Worm (Caenorhabditis elegans) whole organism, midembryonic: ENCODE measurements around the gene vab-15.
A peak's percentile ranks its signal among the peaks of the same experiment; 100 is the strongest.

Experiments
- T22C8.4 ChIP-seq: fragments of 200-800 bp; sonication (Bioruptor generic); IDR thresholded peaks from 2 replicates; pipeline ENCODE4 v1.3.6; 2022; ENCODE audit warnings: missing genetic modification characterization, missing compliant biosample characterization
- cog-1 ChIP-seq: sonication (generic microtip); optimal IDR thresholded peaks from 2 replicates; lab custom pipeline; 2016; ENCODE audit warnings: missing genetic modification characterization, missing compliant biosample characterization
- flt-1 ChIP-seq: fragments of 200-800 bp; sonication (Bioruptor generic); IDR thresholded peaks from 2 replicates; pipeline ENCODE4 v1.3.6; 2022; ENCODE audit warnings: missing genetic modification characterization, missing compliant biosample characterization
- klf-2 ChIP-seq: fragments of 200-800 bp; sonication (Bioruptor generic); conservative IDR thresholded peaks from 2 replicates; pipeline ENCODE4 v1.3.6; 2022; ENCODE audit warnings: missing genetic modification reagents, missing genetic modification characterization, missing compliant biosample characterization
- med-1 ChIP-seq: sonication (generic microtip); optimal IDR thresholded peaks from 2 replicates; lab custom pipeline; 2017; ENCODE audit warnings: missing genetic modification characterization, mild to moderate bottlenecking, missing compliant biosample characterization, antibody characterized with exemption, missing genetic modification reagents; ENCODE audit not compliant: insufficient read depth
- ref-1 ChIP-seq: fragments of 200-800 bp; sonication (Bioruptor generic); conservative IDR thresholded peaks from 2 replicates; pipeline ENCODE4 v1.3.6; 2022; ENCODE audit warnings: missing genetic modification reagents, missing genetic modification characterization, missing compliant biosample characterization
- tab-1 ChIP-seq: fragments of 200-800 bp; sonication (Bioruptor generic); IDR thresholded peaks from 2 replicates; pipeline ENCODE4 v1.3.6; 2022; ENCODE audit warnings: missing genetic modification characterization, missing compliant biosample characterization
- ztf-23 ChIP-seq: fragments of 200-800 bp; sonication (Bioruptor generic); IDR thresholded peaks from 2 replicates; pipeline ENCODE4 v1.3.6; 2022; ENCODE audit warnings: missing genetic modification reagents, missing genetic modification characterization, missing compliant biosample characterization
- ztf-29 ChIP-seq: fragments of 200-800 bp; sonication (Bioruptor generic); IDR thresholded peaks from 2 replicates; pipeline ENCODE4 v1.3.6; 2022; ENCODE audit warnings: missing genetic modification reagents, missing genetic modification characterization, missing compliant biosample characterization

Gene vab-15

DNA sequence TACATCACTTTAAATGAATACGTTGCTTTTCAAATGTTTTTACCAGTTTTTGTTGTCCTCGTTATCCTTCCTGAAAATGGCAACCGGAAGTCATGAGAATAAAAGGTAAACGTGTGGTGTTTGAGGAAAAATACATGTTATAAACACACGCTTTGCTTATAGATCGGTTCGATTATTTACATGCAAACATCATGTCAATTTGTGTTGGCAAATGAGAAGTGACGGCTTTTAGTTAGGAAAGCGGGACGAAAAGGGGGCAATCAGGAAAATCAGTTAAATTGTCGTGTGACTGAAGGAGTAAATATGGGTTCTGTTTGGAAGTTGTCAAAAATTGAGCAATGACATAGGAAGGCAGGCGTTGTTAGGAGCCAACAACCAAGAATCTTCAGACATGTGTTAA is 15.9 kb upstream of the vab-15 start, which contains the start of gene rrc-1:
rrc-1 (minus strand) TSS at position 74 of the 400 bp plus-strand sequence.
- no peak for TF ChIP-seq ref-1
- TF ChIP-seq ztf-29 (GFP tag; lab: Robert Waterston, UW), result no peak
- TF ChIP-seq tab-1 (GFP tag; lab: Robert Waterston, UW), result no peak
- TF ChIP-seq T22C8.4 (GFP tag; lab: Robert Waterston, UW), result no peak
- no peak for TF ChIP-seq cog-1 (tag; lab: Kevin White, UChicago)
- TF ChIP-seq med-1 (GFP tag; lab: Kevin White, UChicago), result no peak
- TF ChIP-seq klf-2, result no peak
- TF ChIP-seq flt-1 (GFP tag; lab: Robert Waterston, UW), result no peak
- TF ChIP-seq ztf-23 (GFP tag; lab: Robert Waterston, UW), result no peak

DNA sequence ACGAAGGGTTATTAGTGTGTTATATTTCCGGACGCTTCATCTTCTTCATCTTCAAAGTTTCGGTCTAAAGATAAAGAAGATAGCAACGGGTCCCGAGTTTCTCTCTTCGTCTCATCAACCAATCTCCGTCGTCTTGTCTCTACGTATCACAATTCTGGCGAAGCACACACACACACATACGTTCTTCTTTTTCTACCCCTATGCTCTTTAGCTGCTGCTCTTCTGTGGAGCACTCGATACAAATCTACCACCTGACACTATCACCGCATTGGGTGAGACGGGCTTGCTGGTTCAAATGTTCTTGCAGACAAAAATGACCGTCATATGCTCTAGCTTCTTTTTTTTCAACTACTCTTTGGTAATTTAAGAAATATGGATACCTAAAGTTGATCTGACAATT is 14.7 kb upstream of the vab-15 start:
- no peak for TF ChIP-seq ref-1
- TF ChIP-seq ztf-29 (GFP tag; lab: Robert Waterston, UW), result no peak

DNA sequence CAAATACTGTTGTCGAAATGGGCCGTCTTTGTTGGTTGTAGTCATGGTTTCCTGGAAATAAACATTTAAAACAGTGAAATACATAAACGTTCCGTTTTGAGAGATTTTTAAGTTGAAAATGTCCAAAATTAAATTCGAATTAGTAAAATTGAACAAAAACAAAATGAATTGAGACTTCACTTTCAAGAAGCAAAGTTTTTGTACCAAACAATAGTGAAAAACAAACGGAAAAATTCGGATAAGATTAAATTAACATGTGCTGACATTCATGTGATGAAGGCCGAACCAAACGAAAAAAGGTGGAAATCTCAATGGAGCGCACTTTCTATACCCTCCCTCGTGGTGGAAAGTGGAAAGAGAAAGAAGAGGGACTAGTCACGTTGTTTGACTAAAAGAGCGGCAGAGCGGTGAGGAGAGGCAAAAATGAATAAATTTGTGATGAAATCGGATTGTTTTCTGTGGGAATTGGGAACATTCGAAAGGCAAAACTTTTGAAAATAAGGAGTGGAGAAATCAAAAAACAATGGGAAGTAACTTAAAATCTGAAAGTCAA is 9.0 kb upstream of the vab-15 start, which contains the start of gene ipla-2:
ipla-2 (minus strand) TSS at position 51 of the 553 bp plus-strand sequence.
- no peak for TF ChIP-seq ztf-23 (GFP tag; lab: Robert Waterston, UW)
- peak; percentile 7 for TF ChIP-seq cog-1 (tag; lab: Kevin White, UChicago)

DNA sequence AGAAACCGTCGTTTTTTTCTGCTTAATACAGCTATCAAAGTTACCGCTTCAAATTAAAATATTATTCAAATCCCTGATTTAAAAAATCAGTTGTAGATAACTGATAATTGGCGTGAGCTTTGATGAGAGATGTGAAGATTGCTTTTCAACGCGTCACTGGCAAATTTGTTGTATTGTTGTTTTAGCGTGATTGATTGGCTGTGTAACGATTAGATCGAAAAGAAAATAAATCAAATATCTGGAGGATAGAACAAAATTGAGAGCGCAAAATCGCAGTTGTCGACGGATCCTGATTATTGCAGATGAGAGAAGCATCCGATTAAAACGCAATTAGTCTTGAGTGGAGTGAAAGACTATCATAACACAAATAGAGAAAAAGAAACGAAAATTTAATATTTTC is 6.2 kb upstream of the vab-15 start:
- no peak for TF ChIP-seq T22C8.4 (GFP tag; lab: Robert Waterston, UW)
- TF ChIP-seq flt-1 (GFP tag; lab: Robert Waterston, UW), result no peak
- TF ChIP-seq ztf-23 (GFP tag; lab: Robert Waterston, UW), result no peak
- TF ChIP-seq ref-1, result no peak
- TF ChIP-seq cog-1 (tag; lab: Kevin White, UChicago), result no peak
- no peak for TF ChIP-seq klf-2

- TF ChIP-seq ztf-29 (GFP tag; lab: Robert Waterston, UW), result no peak
Observed at ce11 chrX:9842102-9842501, 5.0 kb upstream of the vab-15 start.

DNA sequence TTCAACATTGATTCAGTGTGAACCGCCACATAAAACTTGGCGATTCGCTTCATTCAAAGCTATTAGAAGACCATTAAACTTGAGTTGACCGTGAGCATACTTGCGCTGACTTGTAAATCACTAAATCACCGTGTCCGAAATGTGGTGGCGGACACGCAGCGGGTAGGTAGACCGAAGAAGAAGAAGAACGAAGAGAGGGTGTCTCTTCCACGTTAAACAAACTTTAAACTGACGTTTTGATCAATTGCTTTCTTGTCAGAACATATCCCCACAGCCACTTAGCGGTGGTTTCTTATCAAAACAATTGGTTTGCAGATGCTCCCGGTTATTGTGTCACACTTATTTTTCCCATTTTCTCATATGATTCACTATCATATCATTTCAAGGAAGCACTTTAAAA is 3.5 kb upstream of the vab-15 start:
- TF ChIP-seq ztf-23 (GFP tag; lab: Robert Waterston, UW) (no peak), tab-1 (GFP tag; lab: Robert Waterston, UW) (no peak), ztf-29 (GFP tag; lab: Robert Waterston, UW) (no peak), klf-2 (no peak), cog-1 (tag; lab: Kevin White, UChicago) (no peak), T22C8.4 (GFP tag; lab: Robert Waterston, UW) (no peak), med-1 (GFP tag; lab: Kevin White, UChicago) (no peak), flt-1 (GFP tag; lab: Robert Waterston, UW) (no peak), ref-1 (no peak)

- TF ChIP-seq med-1 (GFP tag; lab: Kevin White, UChicago), result no peak
- TF ChIP-seq T22C8.4 (GFP tag; lab: Robert Waterston, UW), result no peak
- no peak for TF ChIP-seq ref-1
- TF ChIP-seq ztf-23 (GFP tag; lab: Robert Waterston, UW), result no peak
- TF ChIP-seq flt-1 (GFP tag; lab: Robert Waterston, UW), result no peak
- no peak for TF ChIP-seq ztf-29 (GFP tag; lab: Robert Waterston, UW)
- TF ChIP-seq klf-2, result no peak
- no peak for TF ChIP-seq tab-1 (GFP tag; lab: Robert Waterston, UW)
- no peak for TF ChIP-seq cog-1 (tag; lab: Kevin White, UChicago)
Observed at ce11 chrX:9845916-9846315, 1.2 kb upstream of the vab-15 start.

- TF ChIP-seq med-1 (GFP tag; lab: Kevin White, UChicago) (no peak), tab-1 (GFP tag; lab: Robert Waterston, UW) (no peak), cog-1 (tag; lab: Kevin White, UChicago) (no peak), flt-1 (GFP tag; lab: Robert Waterston, UW) (no peak), ref-1 (no peak), ztf-29 (GFP tag; lab: Robert Waterston, UW) (no peak), klf-2 (no peak), ztf-23 (GFP tag; lab: Robert Waterston, UW) (no peak), T22C8.4 (GFP tag; lab: Robert Waterston, UW) (no peak)
Observed at ce11 chrX:9848214-9848789, 1.2 kb downstream of the vab-15 start.

- no peak for TF ChIP-seq klf-2
- no peak for TF ChIP-seq med-1 (GFP tag; lab: Kevin White, UChicago)
- TF ChIP-seq ztf-29 (GFP tag; lab: Robert Waterston, UW), result no peak
- TF ChIP-seq ztf-23 (GFP tag; lab: Robert Waterston, UW), result no peak
- TF ChIP-seq tab-1 (GFP tag; lab: Robert Waterston, UW), result no peak
- no peak for TF ChIP-seq cog-1 (tag; lab: Kevin White, UChicago)
- no peak for TF ChIP-seq ref-1
- TF ChIP-seq flt-1 (GFP tag; lab: Robert Waterston, UW), result no peak
- TF ChIP-seq T22C8.4 (GFP tag; lab: Robert Waterston, UW), result no peak
Observed at ce11 chrX:9850258-9850657, 3.2 kb downstream of the vab-15 start, which contains the start of gene lec-8. lec-8 (plus strand) TSS chrX:9850571.

ce11 chrX:9851745-9852330 is 4.8 kb downstream of the vab-15 start, which contains the start of gene lec-7:
lec-7 (plus strand) TSS chrX:9852041.
- TF ChIP-seq flt-1 (GFP tag; lab: Robert Waterston, UW) (no peak), tab-1 (GFP tag; lab: Robert Waterston, UW) (no peak), ref-1 (no peak)
